Fruit fly (Drosophila melanogaster) whole organism, embryonic: ENCODE measurements around the gene CG10019.
A peak's percentile ranks its signal among the peaks of the same experiment; 100 is the strongest.

Source experiments
- BEAF-32 ChIP-seq: fragments of 200-800 bp; sonication (Bioruptor generic); optimal IDR thresholded peaks from 3 replicates; lab custom pipeline; 2017; ENCODE audit warnings: missing biosample characterization, missing genetic modification characterization, mild to moderate bottlenecking, moderate library complexity, missing genetic modification reagents
- BtbVII ChIP-seq: fragments of 200-800 bp; sonication (Bioruptor generic); optimal IDR thresholded peaks from 3 replicates; lab custom pipeline; 2017; ENCODE audit warnings: missing biosample characterization, mild to moderate bottlenecking, missing genetic modification characterization
- CG10267 ChIP-seq: fragments of 200-800 bp; sonication (Bioruptor generic); optimal IDR thresholded peaks from 2 replicates; lab custom pipeline; 2018; ENCODE audit warnings: missing biosample characterization, mild to moderate bottlenecking, missing genetic modification characterization, moderate library complexity
- CG11093 ChIP-seq: fragments of 200-800 bp; sonication (Bioruptor generic); IDR thresholded peaks from 3 replicates; pipeline ENCODE4 v1.3.6; 2022; ENCODE audit warnings: missing biosample characterization, missing genetic modification characterization
- CG11695 ChIP-seq: fragments of 200-800 bp; sonication (Bioruptor generic); IDR thresholded peaks from 3 replicates; pipeline ENCODE4 v1.3.6; 2022; ENCODE audit warnings: missing biosample characterization, missing genetic modification characterization
- CG1233 ChIP-seq: fragments of 200-800 bp; sonication (Bioruptor generic); optimal IDR thresholded peaks from 4 replicates; lab custom pipeline; 2018; ENCODE audit warnings: missing biosample characterization, mild to moderate bottlenecking, missing genetic modification characterization
- CG13123 ChIP-seq: fragments of 200-800 bp; sonication (Bioruptor generic); optimal IDR thresholded peaks from 2 replicates; lab custom pipeline; 2016; ENCODE audit warnings: missing biosample characterization, missing genetic modification characterization
- CG14710 ChIP-seq: fragments of 200-800 bp; sonication (Bioruptor generic); optimal IDR thresholded peaks from 3 replicates; lab custom pipeline; 2019; ENCODE audit warnings: missing biosample characterization, mild to moderate bottlenecking, missing genetic modification characterization, moderate library complexity
- CG1647 ChIP-seq: fragments of 200-800 bp; sonication (Bioruptor generic); optimal IDR thresholded peaks from 3 replicates; lab custom pipeline; 2016; ENCODE audit warnings: missing biosample characterization, missing genetic modification characterization
- CG16813 ChIP-seq: fragments of 200-800 bp; sonication (Bioruptor generic); IDR thresholded peaks from 3 replicates; pipeline ENCODE4 v1.3.6; 2022; ENCODE audit warnings: missing biosample characterization, missing genetic modification characterization; ENCODE audit not compliant: partially characterized antibody
- CG17361 ChIP-seq: fragments of 200-800 bp; sonication (Bioruptor generic); IDR thresholded peaks from 3 replicates; pipeline ENCODE4 v1.3.6; 2022; ENCODE audit warnings: missing biosample characterization, missing genetic modification characterization
- CG2875 ChIP-seq: fragments of 200-800 bp; sonication (Bioruptor generic); optimal IDR thresholded peaks from 2 replicates; lab custom pipeline; 2017; ENCODE audit warnings: missing biosample characterization, mild to moderate bottlenecking, missing genetic modification characterization, missing genetic modification reagents
- CG30403 ChIP-seq: fragments of 200-800 bp; sonication (Bioruptor generic); optimal IDR thresholded peaks from 3 replicates; lab custom pipeline; 2016; ENCODE audit warnings: missing biosample characterization, missing genetic modification characterization
- CG31224 ChIP-seq: fragments of 200-800 bp; sonication (Bioruptor generic); IDR thresholded peaks from 2 replicates; pipeline ENCODE4 v1.3.6; 2022; ENCODE audit warnings: missing biosample characterization, missing genetic modification characterization
- CG31388 ChIP-seq: fragments of 200-800 bp; sonication (Bioruptor generic); optimal IDR thresholded peaks from 2 replicates; lab custom pipeline; 2016; ENCODE audit warnings: missing biosample characterization, missing genetic modification characterization
- CG31441 ChIP-seq: fragments of 200-800 bp; sonication (Bioruptor generic); IDR thresholded peaks from 2 replicates; pipeline ENCODE4 v1.3.6; 2022; ENCODE audit warnings: missing biosample characterization, missing genetic modification characterization
- CG32767 ChIP-seq: fragments of 200-800 bp; sonication (Bioruptor generic); IDR thresholded peaks from 2 replicates; pipeline ENCODE4 v1.3.6; 2022; ENCODE audit warnings: missing biosample characterization, missing genetic modification characterization
- CG4282 ChIP-seq: fragments of 200-800 bp; sonication (Bioruptor generic); optimal IDR thresholded peaks from 2 replicates; lab custom pipeline; 2016; ENCODE audit warnings: missing biosample characterization, missing genetic modification characterization
- CG7928 ChIP-seq: fragments of 200-800 bp; sonication (Bioruptor generic); optimal IDR thresholded peaks from 2 replicates; lab custom pipeline; 2017; ENCODE audit warnings: missing biosample characterization, mild to moderate bottlenecking, missing genetic modification characterization
- CG8290 ChIP-seq, 3 experiments: fragments of 200-800 bp; sonication (Bioruptor generic); optimal IDR thresholded peaks; 2 replicates each; lab custom pipeline; 2016 to 2019; ENCODE audit warnings: missing biosample characterization in 3 of 3, missing genetic modification characterization in 3 of 3, mild to moderate bottlenecking in 2 of 3, moderate library complexity in 1 of 3
- D19B ChIP-seq: fragments of 200-800 bp; sonication (Bioruptor generic); optimal IDR thresholded peaks from 2 replicates; lab custom pipeline; 2017; ENCODE audit warnings: missing biosample characterization, mild to moderate bottlenecking, missing genetic modification characterization
- E2f1 ChIP-seq: fragments of 200-800 bp; sonication (Bioruptor generic); IDR thresholded peaks from 2 replicates; pipeline ENCODE4 v1.3.6; 2022; ENCODE audit warnings: missing biosample characterization, missing genetic modification characterization
- Ets65A ChIP-seq: fragments of 200-800 bp; sonication (Bioruptor generic); peaks from one replicate; lab custom pipeline; 2016; ENCODE audit warnings: missing biosample characterization, missing genetic modification characterization
- GATAe ChIP-seq: fragments of 200-800 bp; sonication (Bioruptor generic); conservative IDR thresholded peaks from 2 replicates; pipeline ENCODE4 v1.3.6; 2022; ENCODE audit warnings: missing biosample characterization, missing genetic modification characterization
- Hr78 ChIP-seq, 2 experiments: fragments of 200-800 bp in 1 of 2; fragments of >200 bp in 1 of 2; sonication (Bioruptor generic) in 1 of 2; optimal IDR thresholded peaks; 2 replicates each; lab custom pipeline; 2017 to 2019; ENCODE audit warnings: missing biosample characterization in 2 of 2, missing genetic modification characterization in 2 of 2, mild to moderate bottlenecking in 1 of 2, moderate library complexity in 1 of 2
- Lim3 ChIP-seq: fragments of 200-800 bp; sonication (Bioruptor generic); IDR thresholded peaks from 2 replicates; pipeline ENCODE4 v1.3.6; 2022; ENCODE audit warnings: missing biosample characterization, missing genetic modification characterization
- Med ChIP-seq: fragments of 200-800 bp; sonication (Bioruptor generic); peaks from one replicate; lab custom pipeline; 2016; ENCODE audit warnings: missing biosample characterization, missing genetic modification characterization, mild to moderate bottlenecking, inconsistent platforms, moderate library complexity
- NFAT ChIP-seq: fragments of 200-800 bp; sonication (Bioruptor generic); IDR thresholded peaks from 2 replicates; pipeline ENCODE4 v1.3.6; 2022; ENCODE audit warnings: missing biosample characterization, missing genetic modification characterization
- Xrp1 ChIP-seq: fragments of 200-800 bp; sonication (Bioruptor generic); IDR thresholded peaks from 2 replicates; pipeline ENCODE4 v1.3.6; 2022; ENCODE audit warnings: missing biosample characterization, missing genetic modification characterization
- ash1 ChIP-seq: fragments of 200-800 bp; sonication (Bioruptor generic); optimal IDR thresholded peaks from 2 replicates; lab custom pipeline; 2018; ENCODE audit warnings: missing biosample characterization, mild to moderate bottlenecking, missing genetic modification characterization
- bab2 ChIP-seq: fragments of 200-800 bp; sonication (Bioruptor generic); optimal IDR thresholded peaks from 2 replicates; lab custom pipeline; 2016; ENCODE audit warnings: missing biosample characterization, missing genetic modification characterization
- chm ChIP-seq: fragments of 200-800 bp; sonication (Bioruptor generic); IDR thresholded peaks from 2 replicates; pipeline ENCODE4 v1.3.6; 2022; ENCODE audit warnings: missing biosample characterization, missing genetic modification characterization
- corto ChIP-seq: fragments of 200-800 bp; sonication (Bioruptor generic); optimal IDR thresholded peaks from 2 replicates; lab custom pipeline; 2016; ENCODE audit warnings: missing biosample characterization, mild to moderate bottlenecking, missing genetic modification characterization, moderate library complexity
- dpn ChIP-seq, 2 experiments: fragments of 200-800 bp; sonication (Bioruptor generic); optimal IDR thresholded peaks; 3 replicates each; lab custom pipeline; 2016; ENCODE audit warnings: missing biosample characterization in 2 of 2, missing genetic modification characterization in 2 of 2
- eve ChIP-seq, 2 experiments: fragments of >200 bp; optimal IDR thresholded peaks; 2 replicates each; lab custom pipeline; 2017; ENCODE audit warnings: missing biosample characterization in 2 of 2, missing genetic modification characterization in 2 of 2
- gce ChIP-seq: fragments of 200-800 bp; sonication (Bioruptor generic); IDR thresholded peaks from 3 replicates; pipeline ENCODE4 v1.3.6; 2022; ENCODE audit warnings: missing biosample characterization, missing genetic modification characterization
- gcm ChIP-seq: fragments of 200-800 bp; sonication (Bioruptor generic); optimal IDR thresholded peaks from 2 replicates; lab custom pipeline; 2019; ENCODE audit warnings: missing biosample characterization, mild to moderate bottlenecking, missing genetic modification characterization, moderate library complexity
- jigr1 ChIP-seq: fragments of 200-800 bp; sonication (Bioruptor generic); IDR thresholded peaks from 3 replicates; pipeline ENCODE4 v1.3.6; 2022; ENCODE audit warnings: missing biosample characterization, missing genetic modification characterization
- ken ChIP-seq: fragments of 200-800 bp; sonication (Bioruptor generic); IDR thresholded peaks from 3 replicates; pipeline ENCODE4 v1.3.6; 2022; ENCODE audit warnings: missing biosample characterization, missing genetic modification characterization
- maf-S ChIP-seq: fragments of 200-800 bp; sonication (Bioruptor generic); optimal IDR thresholded peaks from 2 replicates; lab custom pipeline; 2016; ENCODE audit warnings: missing biosample characterization, missing genetic modification characterization
- nmo ChIP-seq: fragments of 200-800 bp; sonication (Bioruptor generic); optimal IDR thresholded peaks from 2 replicates; lab custom pipeline; 2018; ENCODE audit warnings: missing biosample characterization, mild to moderate bottlenecking, missing genetic modification characterization, moderate library complexity
- oc ChIP-seq: fragments of 200-800 bp; sonication (Bioruptor generic); optimal IDR thresholded peaks from 2 replicates; lab custom pipeline; 2018; ENCODE audit warnings: missing biosample characterization, mild to moderate bottlenecking, missing genetic modification characterization, moderate library complexity
- otp ChIP-seq: fragments of 200-800 bp; sonication (Bioruptor generic); IDR thresholded peaks from 3 replicates; pipeline ENCODE4, ENCODE4 v1.3.6; 2022; ENCODE audit warnings: missing biosample characterization, missing genetic modification characterization
- sd ChIP-seq: fragments of 200-800 bp; sonication (Bioruptor generic); optimal IDR thresholded peaks from 3 replicates; lab custom pipeline; 2018; ENCODE audit warnings: missing biosample characterization, mild to moderate bottlenecking, missing genetic modification characterization, moderate library complexity
- tll ChIP-seq, 2 experiments: fragments of 200-800 bp in 1 of 2; fragments of >200 bp in 1 of 2; sonication (Bioruptor generic) in 1 of 2; optimal IDR thresholded peaks; 2 replicates each; lab custom pipeline; 2017 to 2019; ENCODE audit warnings: missing biosample characterization in 2 of 2, missing genetic modification characterization in 2 of 2, mild to moderate bottlenecking in 1 of 2, moderate library complexity in 1 of 2
- unpg ChIP-seq: fragments of 200-800 bp; sonication (Bioruptor generic); optimal IDR thresholded peaks from 3 replicates; lab custom pipeline; 2018; ENCODE audit warnings: missing biosample characterization, mild to moderate bottlenecking, missing genetic modification characterization, moderate library complexity
- wek ChIP-seq: fragments of 200-800 bp; sonication (Bioruptor generic); optimal IDR thresholded peaks from 3 replicates; lab custom pipeline; 2018; ENCODE audit warnings: missing biosample characterization, mild to moderate bottlenecking, missing genetic modification characterization, moderate library complexity
- wor ChIP-seq: fragments of 200-800 bp; sonication (Bioruptor generic); IDR thresholded peaks from 2 replicates; pipeline ENCODE4 v1.3.6; 2022; ENCODE audit warnings: missing biosample characterization, missing genetic modification characterization
- zen ChIP-seq: fragments of 200-800 bp; sonication (Bioruptor generic); optimal IDR thresholded peaks from 3 replicates; lab custom pipeline; 2018; ENCODE audit warnings: missing biosample characterization, mild to moderate bottlenecking, missing genetic modification characterization, moderate library complexity

Gene CG10019

dm6 chr2L:3769718-3770461 is 39.6 kb downstream of the CG10019 start (continued):
- no peak for TF ChIP-seq CG8290 (GFP tag; optimal IDR thresholded peaks at IDR 0.05; lab: Kevin White, UChicago)
- no peak for TF ChIP-seq CG8290 (tag; optimal IDR thresholded peaks at IDR 0.05; lab: Kevin White, UChicago)
- peak; percentile 39 for TF ChIP-seq CG4282
- no peak for TF ChIP-seq eve (GFP tag; optimal IDR thresholded peaks at IDR 0.05; lab: Kevin White, UChicago)
- TF ChIP-seq Med (GFP tag; lab: Kevin White, UChicago), result peak; percentile 45
- TF ChIP-seq CG13123 (GFP tag; lab: Kevin White, UChicago), result no peak
- TF ChIP-seq oc (tag; lab: Kevin White, UChicago), result peak; percentile 27
- TF ChIP-seq CG32767 (GFP tag; lab: Robert Waterston, UW), result no peak
- no peak for TF ChIP-seq D19B (GFP tag; lab: Kevin White, UChicago)
- TF ChIP-seq maf-S (GFP tag; lab: Kevin White, UChicago), result no peak
- TF ChIP-seq CG31388, result no peak
- no peak for TF ChIP-seq ken (GFP tag; lab: Robert Waterston, UW)
- TF ChIP-seq CG10267 (tag; lab: Kevin White, UChicago), result peak; percentile 64
- no peak for TF ChIP-seq CG16813 (GFP tag; lab: Robert Waterston, UW)
- no peak for TF ChIP-seq BtbVII (GFP tag; lab: Kevin White, UChicago)
- peak; percentile 25; the same call in 1 of the 2 replicates for TF ChIP-seq wor (GFP tag; lab: Robert Waterston, UW)
- 0 out of 3 replicates have a peak, but pooled peaks have one; percentile 5 for TF ChIP-seq otp (GFP tag; lab: Robert Waterston, UW)
- no peak for TF ChIP-seq CG2875 (GFP tag; lab: Kevin White, UChicago)
- peak; percentile 82 for TF ChIP-seq CG17361 (GFP tag; lab: Robert Waterston, UW)
- TF ChIP-seq sd (tag; lab: Kevin White, UChicago), result peak; percentile 21
- TF ChIP-seq gce, result no peak
- TF ChIP-seq CG11093 (GFP tag; lab: Robert Waterston, UW), result no peak
- TF ChIP-seq ash1, result no peak
- TF ChIP-seq BEAF-32 (GFP tag; lab: Kevin White, UChicago), result no peak
- TF ChIP-seq Lim3, result no peak
- peak in 1 of 2 experiments; percentile 53 for TF ChIP-seq Hr78 (GFP tag; optimal IDR thresholded peaks at IDR 0.05; lab: Kevin White, UChicago)
- TF ChIP-seq GATAe (GFP tag; lab: Robert Waterston, UW), result no peak
- TF ChIP-seq unpg (GFP tag; lab: Kevin White, UChicago), result peak; percentile 65
- TF ChIP-seq CG11695 (GFP tag; lab: Robert Waterston, UW), result peak; percentile 52; the same call in 1 of the 3 replicates
- TF ChIP-seq chm (GFP tag; lab: Robert Waterston, UW), result no peak
- no peak for TF ChIP-seq jigr1
- no peak for TF ChIP-seq CG1647 (GFP tag; lab: Kevin White, UChicago)
- TF ChIP-seq E2f1, result no peak
- TF ChIP-seq zen (tag; lab: Kevin White, UChicago), result peak; percentile 52
- no peak for TF ChIP-seq corto (GFP tag; lab: Kevin White, UChicago)
- peak; percentile 76 for TF ChIP-seq CG14710 (tag; lab: Kevin White, UChicago)
- TF ChIP-seq tll (GFP tag; optimal IDR thresholded peaks at IDR 0.05; lab: Kevin White, UChicago), result no peak
- no peak for TF ChIP-seq CG1233 (GFP tag; lab: Kevin White, UChicago)
- peak; percentile 65 for TF ChIP-seq gcm (GFP tag; lab: Kevin White, UChicago)
- peak in 1 of 2 experiments; percentile 1 for TF ChIP-seq dpn (GFP tag; optimal IDR thresholded peaks at IDR 0.05; lab: Kevin White, UChicago)
- TF ChIP-seq CG30403 (GFP tag; lab: Kevin White, UChicago), result peak; percentile 51
- peak; percentile 79 for TF ChIP-seq CG31441 (GFP tag; lab: Robert Waterston, UW)
- peak; percentile 39; the same call in 1 of the 2 replicates for TF ChIP-seq CG31224
- TF ChIP-seq CG7928, result no peak
- TF ChIP-seq bab2 (GFP tag; lab: Kevin White, UChicago), result no peak
- TF ChIP-seq nmo (GFP tag; lab: Kevin White, UChicago), result peak; percentile 78
- TF ChIP-seq NFAT (GFP tag; lab: Robert Waterston, UW), result no peak
- peak; percentile 33 for TF ChIP-seq Ets65A (GFP tag; lab: Kevin White, UChicago)
- no peak for TF ChIP-seq wek (GFP tag; lab: Kevin White, UChicago)
- peak; percentile 66 for TF ChIP-seq Xrp1 (GFP tag; lab: Robert Waterston, UW)
